Worm (Caenorhabditis elegans): ENCODE data around the gene irld-49.

irld-49 gene

DNA sequence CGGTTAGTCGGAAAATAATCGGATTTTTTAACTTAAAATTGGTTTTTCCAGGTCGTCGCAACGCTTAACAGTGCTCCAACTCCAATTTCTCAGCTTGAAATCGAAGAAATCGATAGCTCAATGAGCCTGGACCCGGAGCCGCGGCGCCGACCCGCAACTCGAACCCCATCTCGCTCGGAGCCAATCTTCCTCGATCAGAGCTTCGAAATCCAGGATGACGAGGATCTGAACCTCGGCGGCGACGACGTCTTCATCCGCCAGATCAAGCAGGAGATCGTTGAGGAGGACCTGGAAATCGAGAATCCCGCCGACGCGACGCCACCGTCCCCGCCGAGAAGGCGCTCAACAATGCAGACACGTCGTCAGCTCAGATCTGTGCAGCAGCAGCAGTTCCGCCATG is 23.7 kb upstream of the irld-49 start:
- no peak for TF ChIP-seq mbf-1 (tag; optimal IDR thresholded peaks at IDR 0.05)
- TF ChIP-seq ceh-16 (tag; optimal IDR thresholded peaks at IDR 0.05), result no peak
- no peak for TF ChIP-seq sma-9 (GFP tag; optimal IDR thresholded peaks at IDR 0.05)
- no peak for TF ChIP-seq sma-9 (tag; optimal IDR thresholded peaks at IDR 0.05)
- TF ChIP-seq R02D3.7 (tag; optimal IDR thresholded peaks at IDR 0.05), result no peak
- TF ChIP-seq F13H6.1 (tag; optimal IDR thresholded peaks at IDR 0.05), result no peak
- no peak for TF ChIP-seq lin-11 (tag; optimal IDR thresholded peaks at IDR 0.05)
- TF ChIP-seq ztf-11 (tag; optimal IDR thresholded peaks at IDR 0.05), result no peak
- TF ChIP-seq nhr-10 (tag; optimal IDR thresholded peaks at IDR 0.05), result no peak
- TF ChIP-seq unc-62 (GFP tag; optimal IDR thresholded peaks at IDR 0.05), result no peak
- TF ChIP-seq ZK546.5 (tag; optimal IDR thresholded peaks at IDR 0.05), result no peak
- TF ChIP-seq zag-1 (tag; optimal IDR thresholded peaks at IDR 0.05), result no peak
- TF ChIP-seq lin-13 (GFP tag; optimal IDR thresholded peaks at IDR 0.05), result no peak
- TF ChIP-seq blmp-1 (tag; optimal IDR thresholded peaks at IDR 0.05; ENCODE audit: insufficient read depth), result no peak
- TF ChIP-seq lin-39 (tag; optimal IDR thresholded peaks at IDR 0.05), result no peak
- TF ChIP-seq dmd-4 (tag; optimal IDR thresholded peaks at IDR 0.05), result no peak
- no peak for TF ChIP-seq mab-5 (tag; optimal IDR thresholded peaks at IDR 0.05)

DNA sequence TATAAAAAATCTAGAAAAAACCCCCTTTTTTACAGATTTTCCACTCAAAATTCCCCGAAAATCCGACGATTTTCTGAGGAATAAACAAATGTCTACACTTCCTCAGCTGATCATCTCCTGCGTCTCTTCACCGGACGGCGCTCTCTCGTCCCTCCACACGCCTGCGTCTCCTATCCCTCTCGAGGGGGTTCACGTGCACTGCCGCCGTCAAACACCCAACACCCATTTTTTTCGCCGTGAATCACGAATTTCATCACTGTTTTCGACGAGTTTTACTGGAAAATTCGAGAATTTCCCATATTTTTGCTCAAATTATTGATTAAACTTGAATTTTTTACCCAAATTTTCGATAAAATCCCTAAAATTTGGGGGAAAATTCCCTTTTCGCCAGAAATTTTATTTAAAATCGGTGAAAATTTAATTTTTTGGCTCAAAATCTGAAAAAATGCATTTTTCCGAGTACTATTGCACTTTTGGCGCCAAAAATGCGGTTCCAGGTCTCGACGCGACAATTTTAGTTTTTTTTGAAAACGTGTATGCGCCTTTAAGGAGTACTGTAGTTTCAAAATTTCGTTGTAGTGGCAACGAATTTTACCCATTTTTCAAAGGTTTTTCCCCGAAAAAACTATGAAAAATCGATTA is 23.0 kb upstream of the irld-49 start:
- peak; percentile 7 for TF ChIP-seq F13H6.1 (tag; optimal IDR thresholded peaks at IDR 0.05)
- no peak for TF ChIP-seq ama-1 (optimal IDR thresholded peaks at IDR 0.05)
- no peak for TF ChIP-seq aly-2 (tag; optimal IDR thresholded peaks at IDR 0.05)
- TF ChIP-seq R02D3.7 (tag; optimal IDR thresholded peaks at IDR 0.05), result no peak
- TF ChIP-seq unc-55 (GFP tag; optimal IDR thresholded peaks at IDR 0.05), result peak; percentile 64
- no peak for TF ChIP-seq Y55F3AM.14 (GFP tag; optimal IDR thresholded peaks at IDR 0.05)
- TF ChIP-seq alr-1 (tag; optimal IDR thresholded peaks at IDR 0.05), result no peak
- peak; percentile 6 for TF ChIP-seq lin-11 (tag; optimal IDR thresholded peaks at IDR 0.05)
- TF ChIP-seq lin-13 (GFP tag; optimal IDR thresholded peaks at IDR 0.05), result peak; percentile 1
- peak; percentile 48 for TF ChIP-seq nhr-129 (tag; optimal IDR thresholded peaks at IDR 0.05)
- no peak for TF ChIP-seq nhr-237 (tag; optimal IDR thresholded peaks at IDR 0.05)
- TF ChIP-seq peb-1 (tag; optimal IDR thresholded peaks at IDR 0.05), result no peak
- TF ChIP-seq nhr-10 (tag; optimal IDR thresholded peaks at IDR 0.05), result no peak
- TF ChIP-seq nhr-77 (tag; optimal IDR thresholded peaks at IDR 0.05), result no peak
- TF ChIP-seq ceh-82 (tag; optimal IDR thresholded peaks at IDR 0.05), result no peak
- TF ChIP-seq gmeb-1 (tag; optimal IDR thresholded peaks at IDR 0.05), result peak; percentile 27
- peak; percentile 52 for TF ChIP-seq sma-9 (GFP tag; optimal IDR thresholded peaks at IDR 0.05)
- TF ChIP-seq sma-9 (tag; optimal IDR thresholded peaks at IDR 0.05), result no peak
- peak; percentile 80 for TF ChIP-seq C34F6.9 (tag; optimal IDR thresholded peaks at IDR 0.05)
- no peak for TF ChIP-seq ztf-11 (tag; optimal IDR thresholded peaks at IDR 0.05)
- TF ChIP-seq lsy-2 (tag; optimal IDR thresholded peaks at IDR 0.05), result peak; percentile 26 to 62
- peak; percentile 70 to 82 for TF ChIP-seq mdl-1 (tag; optimal IDR thresholded peaks at IDR 0.05)
- TF ChIP-seq ztf-4 (tag; optimal IDR thresholded peaks at IDR 0.05), result no peak
- TF ChIP-seq sma-3 (GFP tag; optimal IDR thresholded peaks at IDR 0.05), result peak; percentile 15
- TF ChIP-seq elt-1 (tag; optimal IDR thresholded peaks at IDR 0.05), result no peak
- TF ChIP-seq nhr-11 (tag; optimal IDR thresholded peaks at IDR 0.05), result no peak
- peak; percentile 35 for TF ChIP-seq nhr-25 (tag; optimal IDR thresholded peaks at IDR 0.05)
- TF ChIP-seq unc-62 (GFP tag; optimal IDR thresholded peaks at IDR 0.05), result no peak
- TF ChIP-seq fos-1 (tag; optimal IDR thresholded peaks at IDR 0.05), result peak; percentile 61
- no peak for TF ChIP-seq ztf-1 (GFP tag; conservative IDR thresholded peaks at IDR 0.05)
- TF ChIP-seq crh-2 (tag; optimal IDR thresholded peaks at IDR 0.05), result peak; percentile 28

DNA sequence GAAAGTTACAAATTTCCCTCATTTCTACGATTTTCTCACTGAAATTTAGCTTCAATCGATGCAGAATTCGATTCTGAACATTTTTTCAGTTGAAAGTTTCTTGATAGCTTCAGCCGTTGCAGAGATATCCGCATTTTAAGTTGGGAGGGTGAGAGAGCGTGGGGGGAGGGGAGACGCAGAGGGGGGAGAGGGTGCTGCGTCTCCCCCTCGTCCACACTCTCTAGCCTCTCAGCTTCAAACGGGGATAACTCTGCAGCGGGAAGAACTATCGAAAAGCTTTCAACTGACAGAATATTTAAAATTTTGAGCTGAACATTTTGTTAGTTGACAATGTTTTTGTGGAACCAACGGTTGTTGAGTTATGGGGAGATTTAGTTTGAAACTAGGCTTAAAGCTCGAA is 22.1 kb upstream of the irld-49 start:
- TF ChIP-seq lin-13 (GFP tag; optimal IDR thresholded peaks at IDR 0.05) (no peak), mab-5 (tag; optimal IDR thresholded peaks at IDR 0.05) (no peak), fos-1 (tag; optimal IDR thresholded peaks at IDR 0.05) (no peak), ceh-82 (tag; optimal IDR thresholded peaks at IDR 0.05) (no peak), unc-62 (GFP tag; optimal IDR thresholded peaks at IDR 0.05) (no peak), ztf-4 (tag; optimal IDR thresholded peaks at IDR 0.05) (no peak), R02D3.7 (tag; optimal IDR thresholded peaks at IDR 0.05) (no peak), snpc-4 (tag; optimal IDR thresholded peaks at IDR 0.05) (no peak), ZK546.5 (tag; optimal IDR thresholded peaks at IDR 0.05) (no peak), ceh-16 (tag; optimal IDR thresholded peaks at IDR 0.05) (no peak), nhr-10 (tag; optimal IDR thresholded peaks at IDR 0.05) (no peak), sma-3 (GFP tag; optimal IDR thresholded peaks at IDR 0.05) (no peak), nhr-23 (tag; optimal IDR thresholded peaks at IDR 0.05) (no peak), egl-27 (tag; optimal IDR thresholded peaks at IDR 0.05) (no peak), gmeb-1 (tag; optimal IDR thresholded peaks at IDR 0.05) (no peak), peb-1 (tag; optimal IDR thresholded peaks at IDR 0.05) (no peak)
